Fruit fly (Drosophila melanogaster): ENCODE results near the gene CG10038.
A peak's percentile ranks its signal among the peaks of the same experiment; 100 is the strongest.

CG10038 gene

DNA sequence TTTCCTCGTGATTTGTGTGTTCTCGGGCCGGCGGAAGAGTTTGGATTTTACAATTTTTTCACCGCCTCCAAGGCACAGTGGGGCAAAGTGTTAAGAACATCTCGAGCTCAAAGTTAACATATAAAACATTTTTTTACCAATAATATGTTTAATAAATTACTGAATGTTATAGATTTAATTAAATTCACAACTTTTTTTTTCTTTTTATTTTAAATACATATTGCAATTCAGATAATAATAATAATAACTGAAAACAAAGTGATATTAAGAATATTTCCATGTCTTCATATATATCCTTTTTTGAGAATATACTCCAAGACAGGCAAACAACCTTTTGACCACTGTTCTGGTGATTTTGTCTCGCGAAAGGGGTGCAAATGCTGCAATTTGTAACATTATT lies 4.5 kb downstream of the CG10038 start:
- peak; percentile 15 for TF ChIP-seq CG8159 (tag; optimal IDR thresholded peaks at IDR 0.05)
- no peak for TF ChIP-seq CG15710 (tag; optimal IDR thresholded peaks at IDR 0.05)

DNA sequence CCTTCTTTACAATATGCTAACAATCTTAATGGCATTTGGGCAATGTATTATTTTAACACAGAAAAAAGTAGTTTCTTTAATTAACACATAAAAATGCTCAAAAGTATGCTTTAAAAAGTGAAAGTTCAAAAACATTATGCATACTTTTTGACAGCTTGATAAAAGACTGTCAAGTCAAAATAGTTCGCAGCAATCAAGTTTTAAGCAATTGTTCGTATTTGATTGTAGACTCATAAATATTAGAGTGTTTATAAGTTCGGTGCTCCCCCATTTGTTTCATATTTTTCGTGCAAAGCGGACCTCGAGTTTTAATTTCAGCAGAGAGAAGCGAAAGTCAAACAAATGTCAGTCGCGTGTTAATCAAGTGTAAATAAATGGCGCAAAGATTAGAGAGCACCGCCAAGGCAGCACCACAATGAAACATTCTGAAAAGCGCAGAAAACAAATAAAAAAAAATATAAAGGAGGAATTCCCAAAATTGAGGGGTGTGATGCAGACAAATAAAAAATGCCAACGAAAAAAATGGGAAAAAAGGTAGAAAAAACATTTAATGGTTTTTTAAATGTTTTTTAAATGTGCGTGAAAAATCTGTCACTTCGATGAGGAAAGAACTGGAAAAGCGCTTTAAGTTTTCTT lies 5.4 kb downstream of the CG10038 start:
- TF ChIP-seq Pif1B (GFP tag; optimal IDR thresholded peaks at IDR 0.05) (no peak), CG8301 (tag; optimal IDR thresholded peaks at IDR 0.05) (no peak), CG4496 (GFP tag; IDR thresholded peaks at IDR 0.05) (no peak), EcR (GFP tag; optimal IDR thresholded peaks at IDR 0.05) (no peak), CG15710 (tag; optimal IDR thresholded peaks at IDR 0.05) (no peak), CG8159 (tag; optimal IDR thresholded peaks at IDR 0.05) (no peak), CG17806 (tag; optimal IDR thresholded peaks at IDR 0.05) (no peak)

DNA sequence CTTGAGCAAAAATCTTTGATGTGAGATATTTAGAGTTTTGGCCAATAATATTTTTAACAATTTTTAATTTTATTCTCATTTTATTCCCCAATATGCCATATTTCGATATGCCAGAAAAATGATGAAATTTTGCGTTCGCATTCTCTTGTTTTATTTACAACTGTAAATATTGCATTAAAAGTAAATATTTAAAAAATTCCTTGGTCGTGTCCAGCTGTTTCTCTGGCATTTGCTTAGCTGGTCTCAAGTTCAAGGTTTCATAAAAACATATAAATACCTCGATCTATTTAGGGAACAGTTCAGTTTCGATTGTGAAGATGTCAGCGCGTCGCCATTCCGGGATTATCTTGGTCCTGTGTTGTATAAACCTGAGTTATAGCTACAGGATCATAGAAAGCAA lies 9.1 kb downstream of the CG10038 start, which contains the start of gene Sgsf:
Gene Sgsf, plus strand, starts transcription at position 301 of the 400 bp plus-strand sequence.
- TF ChIP-seq CG14655 (GFP tag; optimal IDR thresholded peaks at IDR 0.05), result no peak
- TF ChIP-seq CG9948 (tag; optimal IDR thresholded peaks at IDR 0.05), result no peak
- TF ChIP-seq Ets98B (GFP tag; IDR thresholded peaks at IDR 0.05), result no peak
- TF ChIP-seq CG8301 (tag; optimal IDR thresholded peaks at IDR 0.05), result no peak
- TF ChIP-seq CG13204 (GFP tag; optimal IDR thresholded peaks at IDR 0.05), result no peak

DNA sequence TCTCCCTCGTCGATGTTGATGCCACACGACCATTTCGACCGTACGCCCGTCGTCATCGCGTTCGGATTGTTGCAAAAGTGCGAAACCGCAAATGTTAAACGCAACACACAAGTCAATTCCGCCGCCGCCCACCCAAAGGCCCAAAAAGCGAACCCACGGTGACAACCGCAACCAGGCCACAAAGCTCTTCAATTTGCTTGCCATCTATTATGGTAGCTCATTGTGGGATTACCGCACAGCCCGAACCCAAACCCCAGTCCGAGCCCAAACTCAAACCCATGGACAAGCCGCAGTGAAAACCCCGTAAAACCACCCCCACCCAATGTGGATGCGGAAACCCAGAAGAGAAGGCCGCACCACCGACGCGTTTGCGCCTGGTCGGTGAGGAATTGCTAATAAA lies 20.6 kb downstream of the CG10038 start:
- TF ChIP-seq Ets98B (GFP tag; IDR thresholded peaks at IDR 0.05) (no peak), CG8301 (tag; optimal IDR thresholded peaks at IDR 0.05) (no peak), CG8159 (tag; optimal IDR thresholded peaks at IDR 0.05) (no peak), CG12605 (GFP tag; IDR thresholded peaks at IDR 0.05) (no peak), fd96Ca (GFP tag; IDR thresholded peaks at IDR 0.05) (no peak), CG10348 (GFP tag; IDR thresholded peaks at IDR 0.05) (no peak), CG32121 (GFP tag; IDR thresholded peaks at IDR 0.05) (no peak), CG9948 (tag; optimal IDR thresholded peaks at IDR 0.05) (no peak), Snoo (tag; optimal IDR thresholded peaks at IDR 0.05) (no peak), gl (tag; optimal IDR thresholded peaks at IDR 0.05) (no peak)

DNA sequence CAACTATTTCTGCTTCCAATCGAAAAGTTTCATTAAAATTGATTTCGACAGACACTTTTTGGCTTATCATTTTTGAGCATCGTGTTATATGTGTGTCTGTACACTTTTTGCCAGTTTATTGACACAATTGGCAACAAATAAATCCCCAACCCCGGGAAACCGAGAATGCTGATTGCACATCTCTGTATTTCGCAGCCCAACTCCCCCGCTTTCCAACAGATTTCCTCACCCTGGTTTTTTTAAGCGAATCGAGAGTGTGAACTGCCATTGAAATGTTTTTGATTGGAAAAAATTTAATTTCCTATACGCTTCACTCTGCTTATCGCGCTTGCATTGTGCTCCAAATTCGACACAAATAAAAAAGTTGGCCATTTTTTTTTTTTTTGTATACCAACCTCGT lies 23.6 kb downstream of the CG10038 start:
- TF ChIP-seq CG15710 (tag; optimal IDR thresholded peaks at IDR 0.05) (no peak), Snoo (tag; optimal IDR thresholded peaks at IDR 0.05) (no peak), gl (tag; optimal IDR thresholded peaks at IDR 0.05) (no peak), Pif1B (GFP tag; optimal IDR thresholded peaks at IDR 0.05) (no peak), CG8159 (tag; optimal IDR thresholded peaks at IDR 0.05) (no peak), Ets98B (GFP tag; IDR thresholded peaks at IDR 0.05) (no peak), CG12605 (GFP tag; IDR thresholded peaks at IDR 0.05) (no peak), EcR (GFP tag; optimal IDR thresholded peaks at IDR 0.05) (no peak), fd96Ca (GFP tag; IDR thresholded peaks at IDR 0.05) (no peak), Pif1A (GFP tag; optimal IDR thresholded peaks at IDR 0.05) (no peak)

DNA sequence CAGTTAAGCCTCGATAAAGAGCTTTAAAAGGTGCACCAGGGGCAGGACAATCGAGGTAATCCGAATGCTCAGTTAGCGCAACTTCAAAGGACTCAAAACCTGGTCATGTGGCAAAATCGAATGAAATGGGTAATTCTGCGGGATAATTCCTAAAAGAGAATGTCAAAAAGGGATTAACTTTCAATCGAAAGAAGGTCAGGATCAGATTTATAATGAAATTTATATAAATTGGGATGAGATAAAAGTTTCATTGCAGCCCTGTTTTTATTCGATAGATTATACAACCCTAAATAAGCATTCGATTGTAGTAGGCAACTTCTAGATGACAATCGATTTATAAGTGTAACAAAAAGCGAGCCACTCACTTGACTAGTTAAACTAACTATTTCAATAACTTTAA lies 27.2 kb downstream of the CG10038 start, which contains the start of gene CG10013:
Gene CG10013, plus strand, starts transcription at position 301 of the 400 bp plus-strand sequence.
- TF ChIP-seq Snoo (tag; optimal IDR thresholded peaks at IDR 0.05) (no peak), CG8159 (tag; optimal IDR thresholded peaks at IDR 0.05) (no peak), gl (tag; optimal IDR thresholded peaks at IDR 0.05) (no peak), Pif1B (GFP tag; optimal IDR thresholded peaks at IDR 0.05) (no peak), CG14655 (GFP tag; optimal IDR thresholded peaks at IDR 0.05) (no peak), rn (GFP tag; IDR thresholded peaks at IDR 0.05) (no peak), CG32121 (GFP tag; IDR thresholded peaks at IDR 0.05) (no peak), CG10348 (GFP tag; IDR thresholded peaks at IDR 0.05) (no peak), EcR (GFP tag; optimal IDR thresholded peaks at IDR 0.05) (no peak), CG12605 (GFP tag; IDR thresholded peaks at IDR 0.05) (no peak), CG9948 (tag; optimal IDR thresholded peaks at IDR 0.05) (no peak), CG13204 (GFP tag; optimal IDR thresholded peaks at IDR 0.05) (no peak), CG34367 (tag; optimal IDR thresholded peaks at IDR 0.05) (no peak), D1 (tag; optimal IDR thresholded peaks at IDR 0.05) (no peak)

DNA sequence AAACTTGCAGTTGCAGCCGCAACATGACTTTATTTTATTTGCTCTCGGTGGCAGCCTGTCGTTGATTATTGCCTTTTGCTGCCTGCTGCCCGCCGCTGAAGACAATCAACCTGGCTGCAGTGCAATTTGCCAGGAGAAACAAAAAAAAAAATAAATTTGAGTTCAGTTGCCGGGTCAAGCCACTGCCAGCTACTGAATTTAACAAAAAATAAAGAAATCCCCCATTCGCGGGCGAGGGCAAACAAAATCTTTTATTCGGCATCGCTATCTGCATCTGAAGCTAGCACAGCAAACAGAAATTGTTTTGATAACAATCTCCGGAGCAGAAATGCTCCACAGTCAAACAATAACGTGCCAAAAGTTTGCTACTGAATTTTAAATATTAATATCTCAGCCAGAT lies 33.1 kb downstream of the CG10038 start:
- TF ChIP-seq Pif1A (GFP tag; optimal IDR thresholded peaks at IDR 0.05) (no peak), rn (GFP tag; IDR thresholded peaks at IDR 0.05) (no peak), CG14655 (GFP tag; optimal IDR thresholded peaks at IDR 0.05) (no peak)

DNA sequence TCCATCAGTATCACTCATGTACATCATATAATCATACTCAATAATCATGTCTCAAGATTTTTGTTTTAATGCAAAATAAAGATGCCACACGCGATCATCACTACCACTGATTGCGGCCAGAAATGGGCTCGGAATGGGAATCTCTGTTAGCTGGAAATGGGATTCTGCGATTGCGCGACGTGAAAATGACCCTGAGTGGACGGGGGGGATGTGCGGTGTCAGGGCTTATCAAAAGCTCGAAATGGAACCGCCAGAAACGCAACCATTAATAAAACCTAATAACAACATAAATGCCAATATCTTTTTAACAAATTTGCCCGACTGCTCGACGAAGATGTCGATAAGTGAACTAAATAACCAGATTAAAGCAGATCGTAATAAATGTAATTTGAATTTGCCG lies 34.0 kb downstream of the CG10038 start:
- TF ChIP-seq gl (tag; optimal IDR thresholded peaks at IDR 0.05), result no peak
- TF ChIP-seq CG8301 (tag; optimal IDR thresholded peaks at IDR 0.05), result no peak
- no peak for TF ChIP-seq Ets98B (GFP tag; IDR thresholded peaks at IDR 0.05)
- no peak for TF ChIP-seq CG9948 (tag; optimal IDR thresholded peaks at IDR 0.05)
- TF ChIP-seq CG4496 (GFP tag; IDR thresholded peaks at IDR 0.05), result no peak
- TF ChIP-seq CG12605 (GFP tag; IDR thresholded peaks at IDR 0.05), result no peak
- no peak for TF ChIP-seq Snoo (tag; optimal IDR thresholded peaks at IDR 0.05)
- TF ChIP-seq CG17806 (tag; optimal IDR thresholded peaks at IDR 0.05), result no peak
- TF ChIP-seq CG10348 (GFP tag; IDR thresholded peaks at IDR 0.05), result no peak
- TF ChIP-seq D1 (tag; optimal IDR thresholded peaks at IDR 0.05), result no peak
- TF ChIP-seq EcR (GFP tag; optimal IDR thresholded peaks at IDR 0.05), result no peak
- TF ChIP-seq CG32121 (GFP tag; IDR thresholded peaks at IDR 0.05), result no peak
- TF ChIP-seq Pif1A (GFP tag; optimal IDR thresholded peaks at IDR 0.05), result no peak
